Worm (Caenorhabditis elegans) whole organism, L4 larva: ENCODE results near the gene metl-6.

Source experiments
- D1046.2 ChIP-seq: fragments of 200-800 bp; sonication (Bioruptor generic); IDR thresholded peaks from 2 replicates; pipeline ENCODE4 v1.3.6; 2022; ENCODE audit warnings: missing genetic modification characterization, missing compliant biosample characterization
- F37D6.2 ChIP-seq: sonication (generic microtip); optimal IDR thresholded peaks from 2 replicates; lab custom pipeline; 2016; ENCODE audit warnings: mild to moderate bottlenecking, missing genetic modification characterization, missing compliant biosample characterization
- F44E2.7 ChIP-seq: fragments of 200-800 bp; sonication (Bioruptor generic); IDR thresholded peaks from 2 replicates; pipeline ENCODE4 v2.1.2; 2022; ENCODE audit warnings: missing genetic modification characterization, missing compliant biosample characterization
- T26A8.4 ChIP-seq: fragments of 200-800 bp; sonication (Bioruptor generic); IDR thresholded peaks from 2 replicates; pipeline ENCODE4 v1.3.6; 2022; ENCODE audit warnings: missing genetic modification characterization, missing compliant biosample characterization
- Y105C5A.15 ChIP-seq: fragments of 200-800 bp; sonication (Bioruptor generic); IDR thresholded peaks from 2 replicates; pipeline ENCODE4 v1.3.6; 2022; ENCODE audit warnings: missing genetic modification characterization, missing compliant biosample characterization
- Y48G9A.11 ChIP-seq: fragments of 200-800 bp; sonication (Bioruptor generic); IDR thresholded peaks from 2 replicates; pipeline ENCODE4 v1.3.6; 2022; ENCODE audit warnings: missing genetic modification reagents, missing genetic modification characterization, missing compliant biosample characterization
- Y5F2A.4 ChIP-seq: fragments of 200-800 bp; sonication (Bioruptor generic); optimal IDR thresholded peaks from 2 replicates; lab custom pipeline; 2018; ENCODE audit warnings: mild to moderate bottlenecking, missing genetic modification characterization, missing compliant biosample characterization
- aha-1 ChIP-seq: fragments of 150-350 bp; peaks from one replicate; lab custom pipeline; 2014; ENCODE audit warnings: missing biosample characterization, missing genetic modification characterization
- ceh-20 ChIP-seq: fragments of 200-800 bp; sonication (Bioruptor generic); IDR thresholded peaks from 2 replicates; pipeline ENCODE4 v1.3.6; 2022; ENCODE audit warnings: missing genetic modification reagents, missing genetic modification characterization, missing compliant biosample characterization
- ceh-62 ChIP-seq: sonication (generic microtip); optimal IDR thresholded peaks from 2 replicates; lab custom pipeline; 2017; ENCODE audit warnings: missing biosample characterization, missing genetic modification characterization
- ctbp-1 ChIP-seq: fragments of 200-800 bp; sonication (Bioruptor generic); IDR thresholded peaks from 2 replicates; pipeline ENCODE4 v1.3.6; 2022; ENCODE audit warnings: missing genetic modification reagents, missing genetic modification characterization, missing compliant biosample characterization
- duxl-1 ChIP-seq: sonication (generic microtip); optimal IDR thresholded peaks from 2 replicates; lab custom pipeline; 2016; ENCODE audit warnings: mild to moderate bottlenecking, missing genetic modification characterization, moderate library complexity, missing compliant biosample characterization; ENCODE audit not compliant: poor library complexity
- egl-27 ChIP-seq: sonication (generic microtip); optimal IDR thresholded peaks from 3 replicates; lab custom pipeline; 2017; ENCODE audit warnings: missing biosample characterization, missing genetic modification reagents, missing genetic modification characterization
- hif-1 ChIP-seq, 2 experiments: sonication (generic microtip); optimal IDR thresholded peaks; 2 replicates each; lab custom pipeline; 2016 to 2017; ENCODE audit warnings: missing compliant biosample characterization in 2 of 2, missing genetic modification characterization in 2 of 2, missing genetic modification reagents in 2 of 2, missing genotype in 2 of 2, mild to moderate bottlenecking in 1 of 2
- jun-1 ChIP-seq: fragments of 150-350 bp; optimal IDR thresholded peaks from 2 replicates; lab custom pipeline; 2014; ENCODE audit warnings: missing biosample characterization, missing genetic modification reagents, missing genetic modification characterization
- lin-15B ChIP-seq: fragments of 150-350 bp; sonication (generic microtip); optimal IDR thresholded peaks from 3 replicates; lab custom pipeline; 2014; ENCODE audit warnings: missing biosample characterization, missing genetic modification characterization
- lin-38 ChIP-seq: fragments of 200-800 bp; sonication (Bioruptor generic); IDR thresholded peaks from 2 replicates; pipeline ENCODE4 v1.3.6; 2022; ENCODE audit warnings: missing genetic modification reagents, missing genetic modification characterization, missing compliant biosample characterization
- lir-3 ChIP-seq: sonication (generic microtip); optimal IDR thresholded peaks from 2 replicates; lab custom pipeline; 2016; ENCODE audit warnings: mild to moderate bottlenecking, missing genetic modification characterization, missing compliant biosample characterization
- lsy-2 ChIP-seq, 2 experiments: fragments of 150-350 bp in 1 of 2; sonication (generic microtip) in 1 of 2; optimal IDR thresholded peaks; 2 replicates each; lab custom pipeline; 2014 to 2017; ENCODE audit warnings: missing biosample characterization in 2 of 2, missing genetic modification characterization in 2 of 2
- madf-9 ChIP-seq: fragments of 200-800 bp; sonication (Bioruptor generic); conservative IDR thresholded peaks from 2 replicates; pipeline ENCODE4 v1.3.6; 2022; ENCODE audit warnings: missing genetic modification reagents, missing genetic modification characterization, missing compliant biosample characterization
- mdl-1 ChIP-seq, 2 experiments: fragments of 150-350 bp in 1 of 2; sonication (generic microtip) in 1 of 2; optimal IDR thresholded peaks; 2 replicates each; lab custom pipeline; 2014 to 2017; ENCODE audit warnings: missing biosample characterization in 2 of 2, missing genetic modification characterization in 2 of 2
- mxl-3 ChIP-seq: fragments of 200-800 bp; sonication (Bioruptor generic); optimal IDR thresholded peaks from 2 replicates; lab custom pipeline; 2018; ENCODE audit warnings: mild to moderate bottlenecking, missing genetic modification characterization, missing compliant biosample characterization
- nhr-111 ChIP-seq: fragments of 200-800 bp; sonication (Bioruptor generic); optimal IDR thresholded peaks from 2 replicates; lab custom pipeline; 2018; ENCODE audit warnings: mild to moderate bottlenecking, missing genetic modification characterization, missing compliant biosample characterization
- nhr-42 ChIP-seq: fragments of 200-800 bp; sonication (Bioruptor generic); IDR thresholded peaks from 2 replicates; pipeline ENCODE4 v1.3.6; 2022; ENCODE audit warnings: missing genetic modification characterization, missing compliant biosample characterization
- nhr-77 ChIP-seq: fragments of 150-350 bp; optimal IDR thresholded peaks from 2 replicates; lab custom pipeline; 2014; ENCODE audit warnings: missing biosample characterization, missing genetic modification characterization
- pha-4 ChIP-seq, 2 experiments: fragments of 150-350 bp in 1 of 2; fragments of 200-800 bp in 1 of 2; sonication (Bioruptor generic) in 1 of 2; IDR thresholded peaks in 1 of 2; optimal IDR thresholded peaks in 1 of 2; 2 replicates each; pipeline versions ENCODE4 v1.3.6 to Lab custom; 2014 to 2022; ENCODE audit warnings: missing genetic modification characterization in 2 of 2, missing genetic modification reagents in 2 of 2, missing biosample characterization in 1 of 2, missing compliant biosample characterization in 1 of 2
- pqm-1 ChIP-seq: sonication (generic microtip); optimal IDR thresholded peaks from 2 replicates; lab custom pipeline; 2017; ENCODE audit warnings: missing biosample characterization, missing genetic modification characterization
- sdz-12 ChIP-seq: fragments of 200-800 bp; sonication (Bioruptor generic); optimal IDR thresholded peaks from 2 replicates; lab custom pipeline; 2018; ENCODE audit warnings: mild to moderate bottlenecking, missing genetic modification characterization, missing compliant biosample characterization
- skn-1 ChIP-seq: fragments of 150-350 bp; optimal IDR thresholded peaks from 2 replicates; lab custom pipeline; 2014; ENCODE audit warnings: missing biosample characterization, missing genetic modification characterization
- snpc-1.2 ChIP-seq: fragments of 200-800 bp; sonication (Bioruptor generic); IDR thresholded peaks from 2 replicates; pipeline ENCODE4 v1.3.6; 2022; ENCODE audit warnings: missing genetic modification reagents, missing genetic modification characterization, missing compliant biosample characterization
- spr-1 ChIP-seq: sonication (generic microtip); optimal IDR thresholded peaks from 2 replicates; lab custom pipeline; 2016; ENCODE audit warnings: mild to moderate bottlenecking, missing genetic modification characterization, missing compliant biosample characterization
- tag-97 ChIP-seq: fragments of 200-800 bp; sonication (Bioruptor generic); IDR thresholded peaks from 2 replicates; pipeline ENCODE4 v1.3.6; 2022; ENCODE audit warnings: missing genetic modification characterization, missing compliant biosample characterization
- tra-1 ChIP-seq: fragments of 200-800 bp; sonication (Bioruptor generic); IDR thresholded peaks from 2 replicates; pipeline ENCODE4 v1.3.6; 2022; ENCODE audit warnings: missing genetic modification reagents, missing genetic modification characterization, missing compliant biosample characterization
- unc-62 ChIP-seq, 3 experiments: fragments of 150-350 bp in 1 of 3; sonication (generic microtip); optimal IDR thresholded peaks in 2 of 3; peaks in 1 of 3; 1 replicate in 1 of 3; 2 replicates in 2 of 3; lab custom pipeline; 2014 to 2017; ENCODE audit warnings: missing biosample characterization in 3 of 3, missing genetic modification characterization in 3 of 3, missing genetic modification reagents in 3 of 3, missing genotype in 1 of 3
- ztf-7 ChIP-seq: fragments of 150-350 bp; optimal IDR thresholded peaks from 2 replicates; lab custom pipeline; 2014; ENCODE audit warnings: missing biosample characterization, missing genetic modification characterization

Gene metl-6

ce11 chrIII:3935808-3936207 is 14.3 kb upstream of the metl-6 start, which contains the start of gene npl-10:
Gene npl-10 (minus strand): TSS chrIII:3935908.
- TF ChIP-seq Y48G9A.11 (GFP tag; lab: Robert Waterston, UW) (no peak), Y5F2A.4 (GFP tag; lab: Kevin White, UChicago) (no peak), tag-97 (GFP tag; lab: Robert Waterston, UW) (no peak), F44E2.7 (GFP tag; lab: Robert Waterston, UW) (no peak), lin-38 (GFP tag; lab: Robert Waterston, UW) (no peak), lin-15B (tag; lab: Kevin White, UChicago) (no peak), snpc-1.2 (no peak), spr-1 (tag; lab: Kevin White, UChicago) (no peak), aha-1 (tag; lab: Kevin White, UChicago) (no peak), ctbp-1 (no peak), pha-4 (GFP tag; IDR thresholded peaks at IDR 0.05; lab: Robert Waterston, UW) (no peak), pha-4 (tag; optimal IDR thresholded peaks at IDR 0.05; lab: Kevin White, UChicago) (no peak), jun-1 (no peak), lir-3 (tag; lab: Kevin White, UChicago) (no peak), hif-1 (tag; optimal IDR thresholded peaks at IDR 0.05; lab: Kevin White, UChicago) (no peak), sdz-12 (GFP tag; lab: Kevin White, UChicago) (no peak), tra-1 (GFP tag; lab: Robert Waterston, UW) (no peak)

DNA sequence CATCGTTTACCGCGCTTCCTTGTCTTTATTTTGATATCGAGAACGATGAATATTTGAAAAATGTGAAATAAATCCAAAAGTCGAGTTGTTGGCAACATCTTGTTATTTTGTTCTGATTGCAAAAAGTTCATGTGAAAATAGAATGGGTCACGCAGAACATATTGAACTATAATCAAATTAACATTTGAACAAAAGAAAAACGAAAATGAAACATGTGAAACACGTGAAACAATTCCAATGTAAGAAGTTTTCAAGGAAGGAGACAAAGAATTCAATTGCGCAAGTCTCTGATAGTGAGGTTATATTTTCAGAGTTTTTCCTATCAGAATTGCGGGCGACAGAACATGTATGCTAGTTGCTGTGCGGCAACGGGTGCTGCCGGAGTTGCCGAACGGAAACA is 9.9 kb upstream of the metl-6 start, which contains the start of gene F37A8.2:
TSS of gene F37A8.2 (minus strand) at position 101 of the 400 bp plus-strand sequence.
- no peak for TF ChIP-seq F37D6.2
- no peak for TF ChIP-seq ztf-7 (tag; lab: Kevin White, UChicago)
- no peak for TF ChIP-seq Y48G9A.11 (GFP tag; lab: Robert Waterston, UW)
- TF ChIP-seq madf-9 (GFP tag; lab: Robert Waterston, UW): no peak
- no peak for TF ChIP-seq unc-62 (GFP tag; optimal IDR thresholded peaks at IDR 0.05 in 1 of 2; lab: Kevin White, UChicago)
- TF ChIP-seq unc-62 (tag; optimal IDR thresholded peaks at IDR 0.05; lab: Kevin White, UChicago): no peak
- TF ChIP-seq lin-15B (tag; lab: Kevin White, UChicago): no peak
- TF ChIP-seq mdl-1 (tag; optimal IDR thresholded peaks at IDR 0.05; lab: Kevin White, UChicago): no peak
- no peak for TF ChIP-seq ceh-62 (tag; lab: Kevin White, UChicago)
- no peak for TF ChIP-seq pqm-1 (tag; lab: Kevin White, UChicago)
- TF ChIP-seq nhr-111: no peak
- TF ChIP-seq spr-1 (tag; lab: Kevin White, UChicago): no peak
- TF ChIP-seq pha-4 (GFP tag; IDR thresholded peaks at IDR 0.05; lab: Robert Waterston, UW): no peak
- no peak for TF ChIP-seq pha-4 (tag; optimal IDR thresholded peaks at IDR 0.05; lab: Kevin White, UChicago)
- no peak for TF ChIP-seq nhr-77 (tag; lab: Kevin White, UChicago)
- no peak for TF ChIP-seq F44E2.7 (GFP tag; lab: Robert Waterston, UW)
- no peak for TF ChIP-seq T26A8.4 (GFP tag; lab: Robert Waterston, UW)
- no peak for TF ChIP-seq skn-1 (tag; lab: Kevin White, UChicago)
- no peak for TF ChIP-seq nhr-42 (GFP tag; lab: Robert Waterston, UW)
- no peak for TF ChIP-seq Y105C5A.15 (GFP tag; lab: Robert Waterston, UW)
- TF ChIP-seq lsy-2 (tag; optimal IDR thresholded peaks at IDR 0.05; lab: Kevin White, UChicago): no peak
- TF ChIP-seq egl-27: no peak

DNA sequence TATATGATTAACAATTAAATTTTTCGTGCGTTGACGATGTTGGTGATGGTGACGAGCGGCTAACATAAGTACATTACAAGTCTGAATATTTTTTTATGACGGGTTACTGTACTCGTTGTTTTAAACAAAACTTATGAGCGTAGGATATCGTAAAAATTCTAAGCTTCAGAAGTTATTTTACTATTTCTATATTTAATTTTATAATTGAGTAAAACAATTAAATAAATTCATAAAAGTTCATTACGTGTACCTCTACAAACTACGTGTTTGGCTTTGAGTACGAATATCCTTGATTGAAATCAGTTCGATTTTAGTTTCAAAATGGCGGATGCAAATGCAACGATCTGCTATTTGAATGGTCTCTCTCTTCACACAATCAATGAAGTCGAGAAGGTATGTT is 6.6 kb upstream of the metl-6 start, which contains the start of gene F37A8.1:
TSS of gene F37A8.1 (plus strand) at position 301 of the 400 bp plus-strand sequence.
- TF ChIP-seq ceh-20 (GFP tag; lab: Robert Waterston, UW) (no peak), D1046.2 (no peak), duxl-1 (tag; lab: Kevin White, UChicago) (no peak), mxl-3 (no peak), Y48G9A.11 (GFP tag; lab: Robert Waterston, UW) (no peak)
